Worm (Caenorhabditis elegans): ENCODE results near the gene Y67D2.5.

- TF ChIP-seq zip-5 (tag; optimal IDR thresholded peaks at IDR 0.05) (no peak), ceh-19 (GFP tag; optimal IDR thresholded peaks at IDR 0.05) (no peak), elt-4 (tag; optimal IDR thresholded peaks at IDR 0.05) (no peak), pha-4 (tag; optimal IDR thresholded peaks at IDR 0.05) (no peak), ceh-22 (tag; optimal IDR thresholded peaks at IDR 0.05) (no peak), unc-3 (GFP tag; conservative IDR thresholded peaks at IDR 0.05) (no peak), unc-3 (tag; optimal IDR thresholded peaks at IDR 0.05) (no peak), pag-3 (tag; optimal IDR thresholded peaks at IDR 0.05; ENCODE audit: borderline replicate concordance) (no peak), ztf-16 (tag; optimal IDR thresholded peaks at IDR 0.05) (no peak), ets-4 (tag; optimal IDR thresholded peaks at IDR 0.05) (no peak), K09A11.1 (tag; optimal IDR thresholded peaks at IDR 0.05; ENCODE audit: insufficient read depth) (no peak), lim-6 (tag; optimal IDR thresholded peaks at IDR 0.05) (no peak), ceh-30 (tag; optimal IDR thresholded peaks at IDR 0.05) (no peak), ceh-48 (tag; optimal IDR thresholded peaks at IDR 0.05) (peak; percentile 41), pqm-1 (tag; optimal IDR thresholded peaks at IDR 0.05) (no peak)
Observed at ce11 chrIII:1584216-1584715, 44.2 kb upstream of the Y67D2.5 start.
